Fruit fly (Drosophila melanogaster) whole organism, wandering third instar larva: ENCODE measurements around the gene CG14803.

ENCODE experiments used
- Abd-B ChIP-seq: fragments of >200 bp; optimal IDR thresholded peaks from 2 replicates; lab custom pipeline; 2017; ENCODE audit warnings: missing biosample characterization, missing genetic modification characterization
- CG32264 ChIP-seq: fragments of 200-800 bp; sonication (Bioruptor generic); optimal IDR thresholded peaks from 2 replicates; lab custom pipeline; 2016; ENCODE audit warnings: missing biosample characterization, missing genetic modification characterization
- CG9705 ChIP-seq: fragments of 200-800 bp; sonication (Bioruptor generic); optimal IDR thresholded peaks from 2 replicates; lab custom pipeline; 2018; ENCODE audit warnings: missing biosample characterization, mild to moderate bottlenecking, missing genetic modification characterization
- CrebA ChIP-seq: fragments of 200-800 bp; sonication (Bioruptor generic); optimal IDR thresholded peaks from 2 replicates; lab custom pipeline; 2016; ENCODE audit warnings: missing biosample characterization, mild to moderate bottlenecking, missing genetic modification characterization, borderline replicate concordance
- Dfd ChIP-seq: fragments of >200 bp; optimal IDR thresholded peaks from 2 replicates; lab custom pipeline; 2017; ENCODE audit warnings: missing biosample characterization, missing genetic modification characterization
- Dif ChIP-seq: fragments of 200-275, 200-300 bp; sonication (Bioruptor generic); optimal IDR thresholded peaks from 2 replicates; lab custom pipeline; 2018; ENCODE audit warnings: missing biosample characterization, missing genetic modification characterization; ENCODE audit not compliant: partially characterized antibody
- HLH106 ChIP-seq: fragments of 200-800 bp; optimal IDR thresholded peaks from 3 replicates; lab custom pipeline; 2019; ENCODE audit warnings: missing biosample characterization, mild to moderate bottlenecking, missing genetic modification characterization, moderate library complexity
- Hnf4 ChIP-seq: fragments of 200-800 bp; sonication (Bioruptor generic); optimal IDR thresholded peaks from 2 replicates; lab custom pipeline; 2016; ENCODE audit warnings: missing biosample characterization, mild to moderate bottlenecking, missing genetic modification characterization
- Hr78 ChIP-seq: fragments of >200 bp; optimal IDR thresholded peaks from 2 replicates; lab custom pipeline; 2017; ENCODE audit warnings: missing biosample characterization, missing genetic modification characterization
- Hr83 ChIP-seq: fragments of 200-300 bp; sonication (Bioruptor generic); optimal IDR thresholded peaks from 2 replicates; lab custom pipeline; 2016; ENCODE audit warnings: missing biosample characterization, mild to moderate bottlenecking, missing genetic modification characterization, moderate library complexity; ENCODE audit not compliant: poor library complexity, severe bottlenecking
- Jra ChIP-seq: sonication (Bioruptor generic); optimal IDR thresholded peaks from 2 replicates; lab custom pipeline; 2016; ENCODE audit warnings: missing biosample characterization, missing genetic modification characterization
- Myc ChIP-seq: fragments of >200 bp; optimal IDR thresholded peaks from 2 replicates; lab custom pipeline; 2017
- N ChIP-seq: fragments of >200 bp; optimal IDR thresholded peaks from 2 replicates; lab custom pipeline; 2018; ENCODE audit warnings: missing biosample characterization, missing external identifiers, missing genetic modification characterization
- OdsH ChIP-seq: fragments of 200-800 bp; sonication (Bioruptor generic); optimal IDR thresholded peaks from 2 replicates; lab custom pipeline; 2016; ENCODE audit warnings: missing biosample characterization, mild to moderate bottlenecking, missing genetic modification characterization
- Rel ChIP-seq, 2 experiments: fragments of 200-800 bp; sonication (Bioruptor generic) in 1 of 2; optimal IDR thresholded peaks; 2 replicates in 1 of 2; 3 replicates in 1 of 2; lab custom pipeline; 2016 to 2019; ENCODE audit warnings: mild to moderate bottlenecking in 2 of 2, missing biosample characterization in 2 of 2, missing genetic modification characterization in 2 of 2, moderate library complexity in 1 of 2
- Sp1 ChIP-seq: fragments of 200-800 bp; sonication (Bioruptor generic); optimal IDR thresholded peaks from 3 replicates; lab custom pipeline; 2019; ENCODE audit warnings: missing biosample characterization, mild to moderate bottlenecking, missing genetic modification characterization, moderate library complexity
- Vsx2 ChIP-seq: fragments of 200-300, 225-300 bp; sonication (Bioruptor generic); optimal IDR thresholded peaks from 2 replicates; lab custom pipeline; 2018; ENCODE audit warnings: missing biosample characterization, missing genetic modification characterization; ENCODE audit not compliant: partially characterized antibody
- br ChIP-seq: fragments of 200-800 bp; sonication (Bioruptor generic); optimal IDR thresholded peaks from 2 replicates; lab custom pipeline; 2016; ENCODE audit warnings: missing biosample characterization, missing genetic modification characterization
- dl ChIP-seq, 2 experiments: fragments of 175-275, 200-275 bp in 1 of 2; fragments of 200-275 bp in 1 of 2; sonication (Bioruptor generic); optimal IDR thresholded peaks; lab custom pipeline; 2018; ENCODE audit warnings: mild to moderate bottlenecking in 2 of 2, missing biosample characterization in 2 of 2, missing genetic modification characterization in 2 of 2, moderate library complexity in 2 of 2; ENCODE audit not compliant: partially characterized antibody in 2 of 2, insufficient read depth in 1 of 2
- dmrt93B ChIP-seq: fragments of 200-800 bp; sonication (Bioruptor generic); optimal IDR thresholded peaks from 2 replicates; lab custom pipeline; 2018; ENCODE audit warnings: missing biosample characterization, mild to moderate bottlenecking, missing genetic modification characterization
- dsf ChIP-seq: sonication (Bioruptor generic); optimal IDR thresholded peaks from 2 replicates; lab custom pipeline; 2016; ENCODE audit warnings: missing biosample characterization, missing genetic modification characterization, borderline replicate concordance
- ey ChIP-seq: fragments of 200-800 bp; sonication (Bioruptor generic); optimal IDR thresholded peaks from 2 replicates; lab custom pipeline; 2016; ENCODE audit warnings: missing biosample characterization, missing genetic modification characterization
- foxo ChIP-seq, 2 experiments: fragments of 200-800 bp; sonication (Bioruptor generic); optimal IDR thresholded peaks; 2 replicates in 1 of 2; 3 replicates in 1 of 2; lab custom pipeline; 2016 to 2017; ENCODE audit warnings: missing biosample characterization in 2 of 2, missing genetic modification characterization in 2 of 2
- fru ChIP-seq: fragments of 200-800 bp; sonication (Bioruptor generic); optimal IDR thresholded peaks from 3 replicates; lab custom pipeline; 2016; ENCODE audit warnings: missing biosample characterization, mild to moderate bottlenecking, missing genetic modification characterization
- h ChIP-seq: fragments of 200-800 bp; sonication (Bioruptor generic); optimal IDR thresholded peaks from 3 replicates; lab custom pipeline; 2016; ENCODE audit warnings: missing biosample characterization, mild to moderate bottlenecking, missing genetic modification characterization
- lola ChIP-seq: fragments of >200 bp; optimal IDR thresholded peaks from 2 replicates; lab custom pipeline; 2017; ENCODE audit warnings: missing biosample characterization, missing genetic modification characterization
- pan ChIP-seq: fragments of >200 bp; optimal IDR thresholded peaks from 2 replicates; lab custom pipeline; 2017
- psq ChIP-seq: fragments of 200-800 bp; sonication (Bioruptor generic); optimal IDR thresholded peaks from 3 replicates; lab custom pipeline; 2017; ENCODE audit warnings: missing biosample characterization, mild to moderate bottlenecking, missing genetic modification characterization, moderate library complexity
- rgr ChIP-seq: fragments of 200-800 bp; sonication (Bioruptor generic); optimal IDR thresholded peaks from 3 replicates; lab custom pipeline; 2016; ENCODE audit warnings: missing biosample characterization, mild to moderate bottlenecking, missing genetic modification characterization
- sage ChIP-seq: fragments of 200-800 bp; sonication (Bioruptor generic); optimal IDR thresholded peaks from 2 replicates; lab custom pipeline; 2016; ENCODE audit warnings: missing biosample characterization, mild to moderate bottlenecking, missing genetic modification characterization
- sv ChIP-seq: fragments of 200-800 bp; sonication (Bioruptor generic); optimal IDR thresholded peaks from 3 replicates; lab custom pipeline; 2016; ENCODE audit warnings: missing biosample characterization, missing genetic modification characterization
- tai ChIP-seq: sonication (Bioruptor generic); optimal IDR thresholded peaks from 2 replicates; lab custom pipeline; 2016; ENCODE audit warnings: missing biosample characterization, missing genetic modification characterization
- usp ChIP-seq: fragments of >200 bp; optimal IDR thresholded peaks from 2 replicates; lab custom pipeline; 2017; ENCODE audit warnings: missing biosample characterization, missing genetic modification characterization
- woc ChIP-seq: sonication (Bioruptor generic); optimal IDR thresholded peaks from 2 replicates; lab custom pipeline; 2016; ENCODE audit warnings: missing biosample characterization, mild to moderate bottlenecking, missing genetic modification characterization

CG14803 gene

DNA sequence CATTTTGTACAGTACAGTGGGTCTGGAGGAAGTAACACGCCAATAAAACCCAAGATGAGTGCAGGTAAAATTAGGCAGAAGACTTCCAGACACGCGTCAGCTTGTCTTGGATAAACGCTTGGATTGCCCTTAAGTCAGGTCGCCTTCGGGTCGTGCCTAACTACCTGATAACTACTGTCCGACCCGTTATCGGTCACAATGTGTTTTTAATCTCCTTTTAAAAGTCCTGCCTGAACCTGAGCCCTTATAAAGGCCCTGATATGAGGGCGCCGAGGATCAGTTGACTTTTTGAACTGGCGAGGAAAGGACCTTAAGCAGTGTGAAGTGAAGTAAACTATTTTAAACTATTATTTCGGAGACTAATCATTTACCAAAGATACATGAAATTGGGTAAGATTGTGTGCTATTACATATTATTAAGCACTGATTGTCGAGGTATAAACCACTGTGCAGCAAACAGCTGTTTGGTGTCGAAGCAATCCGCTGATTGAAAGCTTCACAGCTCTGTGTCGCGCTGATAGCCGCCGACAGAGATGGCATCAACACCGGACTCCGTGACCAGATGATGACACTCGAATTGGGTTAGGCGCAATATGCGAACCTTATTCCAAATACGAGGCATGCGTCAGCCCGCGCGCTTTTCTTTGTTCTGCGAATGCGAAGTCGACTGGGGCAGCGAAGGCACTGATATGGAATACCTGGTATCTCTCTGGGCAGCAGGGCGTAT, 44.6 kb upstream of the CG14803 start:
- TF ChIP-seq sage (GFP tag; lab: Kevin White, UChicago) = no peak
- TF ChIP-seq usp (GFP tag; lab: Kevin White, UChicago) = no peak
- TF ChIP-seq Jra (GFP tag; lab: Kevin White, UChicago) = peak; percentile 34
- no peak for TF ChIP-seq Sp1 (GFP tag; lab: Kevin White, UChicago)
- TF ChIP-seq CrebA (GFP tag; lab: Kevin White, UChicago) = no peak
- TF ChIP-seq br (GFP tag; lab: Kevin White, UChicago) = no peak
- TF ChIP-seq Vsx2 (GFP tag; lab: Kevin White, UChicago) = no peak

DNA sequence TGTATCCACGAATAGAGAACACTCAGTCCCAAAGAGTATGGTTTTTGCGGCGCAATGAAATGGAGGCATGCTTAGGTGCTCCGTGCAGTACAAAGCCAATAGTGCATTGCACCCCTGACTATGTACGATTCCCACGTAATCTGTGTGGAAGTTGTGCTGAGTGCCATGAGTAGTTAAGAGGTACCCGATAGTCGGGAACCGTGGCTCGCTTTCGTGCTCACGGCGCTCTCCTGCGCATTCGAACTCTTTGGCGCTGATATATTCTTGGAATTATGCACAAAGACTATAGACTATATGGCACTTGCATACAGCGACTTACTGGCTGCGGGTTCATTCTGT, 44.1 kb upstream of the CG14803 start:
- peak; percentile 88 for TF ChIP-seq h (GFP tag; lab: Kevin White, UChicago)
- TF ChIP-seq Dfd = no peak
- peak; percentile 68 for TF ChIP-seq pan
- TF ChIP-seq fru = peak; percentile 80
- TF ChIP-seq usp (GFP tag; lab: Kevin White, UChicago) = no peak
- peak; percentile 41 for TF ChIP-seq psq (GFP tag; lab: Kevin White, UChicago)
- no peak for TF ChIP-seq dl (GFP tag; optimal IDR thresholded peaks at IDR 0.05; lab: Kevin White, UChicago; ENCODE audit: insufficient read depth in 1 of 2, partially characterized antibody in 2 of 2)
- peak in 1 of 2 experiments; percentile 78 for TF ChIP-seq foxo (GFP tag; optimal IDR thresholded peaks at IDR 0.05; lab: Kevin White, UChicago)
- TF ChIP-seq N (GFP tag; lab: Kevin White, UChicago) = no peak
- TF ChIP-seq Jra (GFP tag; lab: Kevin White, UChicago) = no peak
- TF ChIP-seq dsf = no peak
- no peak for TF ChIP-seq CG9705
- TF ChIP-seq lola = no peak
- no peak for TF ChIP-seq sv (GFP tag; lab: Kevin White, UChicago)
- peak; percentile 48 for TF ChIP-seq dmrt93B
- TF ChIP-seq OdsH (GFP tag; lab: Kevin White, UChicago) = peak; percentile 68
- TF ChIP-seq HLH106 (tag; lab: Kevin White, UChicago) = peak; percentile 63
- no peak for TF ChIP-seq Hr78 (GFP tag; lab: Kevin White, UChicago)
- peak; percentile 47 for TF ChIP-seq Sp1 (GFP tag; lab: Kevin White, UChicago)
- peak; percentile 54 for TF ChIP-seq rgr (GFP tag; lab: Kevin White, UChicago)
- TF ChIP-seq Hnf4 (GFP tag; lab: Kevin White, UChicago) = peak; percentile 47
- TF ChIP-seq Myc (lab: Kevin White, UChicago) = no peak
- TF ChIP-seq Abd-B (GFP tag; lab: Kevin White, UChicago) = no peak
- TF ChIP-seq Hr83 (GFP tag; lab: Kevin White, UChicago) = no peak
- TF ChIP-seq woc (GFP tag; lab: Kevin White, UChicago) = peak; percentile 78
- TF ChIP-seq CG32264 (GFP tag; lab: Kevin White, UChicago) = peak; percentile 1
- TF ChIP-seq sage (GFP tag; lab: Kevin White, UChicago) = no peak
- TF ChIP-seq ey = peak; percentile 72
- TF ChIP-seq br (GFP tag; lab: Kevin White, UChicago) = peak; percentile 51
- TF ChIP-seq Vsx2 (GFP tag; lab: Kevin White, UChicago) = no peak
- no peak for TF ChIP-seq Rel (GFP tag; optimal IDR thresholded peaks at IDR 0.05; lab: Kevin White, UChicago)
- peak; percentile 25 for TF ChIP-seq Rel (tag; optimal IDR thresholded peaks at IDR 0.05; lab: Kevin White, UChicago)
- TF ChIP-seq tai (GFP tag; lab: Kevin White, UChicago) = no peak
- no peak for TF ChIP-seq Dif (GFP tag; lab: Kevin White, UChicago)
